Fruit fly (Drosophila melanogaster) whole organism, embryonic: Measurements from ENCODE around the gene hry.
A peak's percentile ranks its signal among the peaks of the same experiment; 100 is the strongest.

Source experiments
- Adf1 ChIP-seq: fragments of 200-800 bp; sonication (Bioruptor generic); IDR thresholded peaks from 2 replicates; pipeline ENCODE4 v1.3.6; 2022; ENCODE audit warnings: missing biosample characterization, missing genetic modification characterization
- Antp ChIP-seq: fragments of 200-800 bp; sonication (Bioruptor generic); optimal IDR thresholded peaks from 3 replicates; lab custom pipeline; 2016; ENCODE audit warnings: missing biosample characterization, missing genetic modification characterization
- Asciz ChIP-seq: fragments of 200-800 bp; sonication (Bioruptor generic); optimal IDR thresholded peaks from 2 replicates; lab custom pipeline; 2017; ENCODE audit warnings: missing biosample characterization, mild to moderate bottlenecking, missing genetic modification characterization, missing genetic modification reagents
- Atf6 ChIP-seq: fragments of 200-800 bp; sonication (Bioruptor generic); IDR thresholded peaks from 2 replicates; pipeline ENCODE4 v1.3.6; 2022; ENCODE audit warnings: missing biosample characterization, missing genetic modification characterization
- CG10274 ChIP-seq: fragments of 200-800 bp; sonication (Bioruptor generic); optimal IDR thresholded peaks from 3 replicates; lab custom pipeline; 2017; ENCODE audit warnings: missing biosample characterization, mild to moderate bottlenecking, missing genetic modification characterization
- CG12299 ChIP-seq: fragments of 200-800 bp; sonication (Bioruptor generic); optimal IDR thresholded peaks from 2 replicates; lab custom pipeline; 2018; ENCODE audit warnings: missing biosample characterization, mild to moderate bottlenecking, missing genetic modification characterization
- CG13296 ChIP-seq: fragments of 200-800 bp; sonication (Bioruptor generic); optimal IDR thresholded peaks from 3 replicates; lab custom pipeline; 2018; ENCODE audit warnings: missing biosample characterization, mild to moderate bottlenecking, missing genetic modification characterization
- CG14050 ChIP-seq: fragments of 200-800 bp; sonication (Bioruptor generic); IDR thresholded peaks from 3 replicates; pipeline ENCODE4 v1.3.6; 2022; ENCODE audit warnings: missing biosample characterization, missing genetic modification characterization
- CG14667 ChIP-seq: fragments of 200-800 bp; sonication (Bioruptor generic); IDR thresholded peaks from 2 replicates; pipeline ENCODE4 v1.3.6; 2022; ENCODE audit warnings: missing biosample characterization, missing genetic modification characterization
- CG15269 ChIP-seq: fragments of 200-800 bp; sonication (Bioruptor generic); optimal IDR thresholded peaks from 2 replicates; lab custom pipeline; 2018; ENCODE audit warnings: missing biosample characterization, mild to moderate bottlenecking, missing genetic modification characterization, moderate library complexity
- CG16813 ChIP-seq: fragments of 200-800 bp; sonication (Bioruptor generic); IDR thresholded peaks from 3 replicates; pipeline ENCODE4 v1.3.6; 2022; ENCODE audit warnings: missing biosample characterization, missing genetic modification characterization; ENCODE audit not compliant: partially characterized antibody
- CG17359 ChIP-seq: fragments of 200-800 bp; sonication (Bioruptor generic); optimal IDR thresholded peaks from 3 replicates; lab custom pipeline; 2018; ENCODE audit warnings: missing biosample characterization, mild to moderate bottlenecking, missing genetic modification characterization, moderate library complexity
- CG30431 ChIP-seq: fragments of 200-800 bp; sonication (Bioruptor generic); optimal IDR thresholded peaks from 2 replicates; lab custom pipeline; 2017; ENCODE audit warnings: missing biosample characterization, missing genetic modification characterization
- CG3065 ChIP-seq: fragments of 200-800 bp; sonication (Bioruptor generic); optimal IDR thresholded peaks from 2 replicates; lab custom pipeline; 2016; ENCODE audit warnings: missing biosample characterization, missing genetic modification characterization
- CG31224 ChIP-seq: fragments of 200-800 bp; sonication (Bioruptor generic); IDR thresholded peaks from 2 replicates; pipeline ENCODE4 v1.3.6; 2022; ENCODE audit warnings: missing biosample characterization, missing genetic modification characterization
- CG31441 ChIP-seq: fragments of 200-800 bp; sonication (Bioruptor generic); IDR thresholded peaks from 2 replicates; pipeline ENCODE4 v1.3.6; 2022; ENCODE audit warnings: missing biosample characterization, missing genetic modification characterization
- CG4730 ChIP-seq: fragments of 200-800 bp; sonication (Bioruptor generic); IDR thresholded peaks from 2 replicates; pipeline ENCODE4 v1.3.6; 2022; ENCODE audit warnings: missing biosample characterization, missing genetic modification characterization
- CG7372 ChIP-seq: fragments of 200-800 bp; sonication (Bioruptor generic); IDR thresholded peaks from 2 replicates; pipeline ENCODE4 v1.3.6; 2022; ENCODE audit warnings: missing biosample characterization, missing genetic modification characterization
- CG7556 ChIP-seq: fragments of 200-800 bp; sonication (Bioruptor generic); optimal IDR thresholded peaks from 2 replicates; lab custom pipeline; 2017; ENCODE audit warnings: missing biosample characterization, mild to moderate bottlenecking, missing genetic modification characterization
- CG7839 ChIP-seq: fragments of 200-800 bp; sonication (Bioruptor generic); optimal IDR thresholded peaks from 3 replicates; lab custom pipeline; 2018; ENCODE audit warnings: missing biosample characterization, mild to moderate bottlenecking, missing genetic modification characterization, moderate library complexity
- CG8765 ChIP-seq: fragments of 200-800 bp; sonication (Bioruptor generic); IDR thresholded peaks from 2 replicates; pipeline ENCODE4 v1.3.6; 2022; ENCODE audit warnings: missing biosample characterization, missing genetic modification characterization
- CG9817 ChIP-seq: fragments of 200-800 bp; sonication (Bioruptor generic); optimal IDR thresholded peaks from 2 replicates; lab custom pipeline; 2018; ENCODE audit warnings: missing biosample characterization, mild to moderate bottlenecking, missing genetic modification characterization, moderate library complexity
- CTCF ChIP-seq: fragments of 200-800 bp; sonication (Bioruptor generic); optimal IDR thresholded peaks from 2 replicates; lab custom pipeline; 2017; ENCODE audit warnings: missing biosample characterization, mild to moderate bottlenecking, missing genetic modification characterization, moderate library complexity
- Doc2 ChIP-seq: fragments of 200-800 bp; sonication (Bioruptor generic); IDR thresholded peaks from 2 replicates; pipeline ENCODE4 v1.3.6; 2022; ENCODE audit warnings: missing biosample characterization, missing genetic modification characterization
- HHEX ChIP-seq: fragments of 200-800 bp; sonication (Bioruptor generic); optimal IDR thresholded peaks from 3 replicates; lab custom pipeline; 2017; ENCODE audit warnings: missing biosample characterization, mild to moderate bottlenecking, missing genetic modification characterization, missing genetic modification reagents
- Jarid2 ChIP-seq: fragments of 200-800 bp; sonication (Bioruptor generic); optimal IDR thresholded peaks from 3 replicates; lab custom pipeline; 2017; ENCODE audit warnings: mild to moderate bottlenecking, missing biosample characterization, missing genetic modification reagents, missing genetic modification characterization
- Lim3 ChIP-seq: fragments of 200-800 bp; sonication (Bioruptor generic); IDR thresholded peaks from 2 replicates; pipeline ENCODE4 v1.3.6; 2022; ENCODE audit warnings: missing biosample characterization, missing genetic modification characterization
- Meics ChIP-seq: fragments of 200-800 bp; sonication (Bioruptor generic); optimal IDR thresholded peaks from 2 replicates; lab custom pipeline; 2017; ENCODE audit warnings: missing biosample characterization, mild to moderate bottlenecking, missing genetic modification characterization
- NC2β ChIP-seq: fragments of 200-800 bp; sonication (Bioruptor generic); optimal IDR thresholded peaks from 2 replicates; lab custom pipeline; 2016; ENCODE audit warnings: missing biosample characterization, missing genetic modification characterization
- Neu2 ChIP-seq: fragments of 200-800 bp; sonication (Bioruptor generic); optimal IDR thresholded peaks from 3 replicates; lab custom pipeline; 2016; ENCODE audit warnings: missing biosample characterization, missing genetic modification characterization, borderline replicate concordance
- Optix ChIP-seq: fragments of 200-800 bp; sonication (Bioruptor generic); IDR thresholded peaks from 3 replicates; pipeline ENCODE4 v1.3.6; 2022; ENCODE audit warnings: missing biosample characterization, missing genetic modification characterization
- Side ChIP-seq: fragments of 200-800 bp; sonication (Bioruptor generic); optimal IDR thresholded peaks from 2 replicates; lab custom pipeline; 2016; ENCODE audit warnings: missing biosample characterization, missing genetic modification characterization
- Sox100B ChIP-seq: fragments of 200-800 bp; sonication (Bioruptor generic); optimal IDR thresholded peaks from 3 replicates; lab custom pipeline; 2018; ENCODE audit warnings: missing biosample characterization, mild to moderate bottlenecking, missing genetic modification characterization
- ase ChIP-seq: fragments of 200-800 bp; sonication (Bioruptor generic); IDR thresholded peaks from 3 replicates; pipeline ENCODE4 v1.3.6; 2022; ENCODE audit warnings: missing biosample characterization, missing genetic modification characterization
- bbx ChIP-seq: fragments of 200-800 bp; sonication (Bioruptor generic); IDR thresholded peaks from 2 replicates; pipeline ENCODE4 v1.3.6; 2022; ENCODE audit warnings: missing biosample characterization, missing genetic modification characterization; ENCODE audit not compliant: partially characterized antibody
- br ChIP-seq: fragments of >200 bp; optimal IDR thresholded peaks from 2 replicates; lab custom pipeline; 2017
- btn ChIP-seq: fragments of 200-800 bp; sonication (Bioruptor generic); optimal IDR thresholded peaks from 2 replicates; lab custom pipeline; 2016; ENCODE audit warnings: missing biosample characterization, missing genetic modification characterization
- chif ChIP-seq, 2 experiments: fragments of 200-800 bp; sonication (Bioruptor generic); optimal IDR thresholded peaks; 3 replicates each; lab custom pipeline; 2016; ENCODE audit warnings: missing biosample characterization in 2 of 2, missing genetic modification characterization in 2 of 2
- dan ChIP-seq: fragments of 200-800 bp; sonication (Bioruptor generic); IDR thresholded peaks from 2 replicates; pipeline ENCODE4 v1.3.6; 2022; ENCODE audit warnings: missing biosample characterization, missing genetic modification characterization
- exex ChIP-seq: fragments of 200-800 bp; sonication (Bioruptor generic); optimal IDR thresholded peaks from 4 replicates; lab custom pipeline; 2018; ENCODE audit warnings: missing biosample characterization, mild to moderate bottlenecking, missing genetic modification characterization, moderate library complexity
- grau ChIP-seq: fragments of 200-800 bp; optimal IDR thresholded peaks from 3 replicates; lab custom pipeline; 2019; ENCODE audit warnings: missing biosample characterization, mild to moderate bottlenecking, missing genetic modification characterization, moderate library complexity
- gt ChIP-seq: fragments of 200-800 bp; sonication (Bioruptor generic); IDR thresholded peaks from 2 replicates; pipeline ENCODE4 v1.3.6; 2022; ENCODE audit warnings: missing biosample characterization, missing genetic modification characterization
- onecut ChIP-seq: fragments of 200-800 bp; sonication (Bioruptor generic); IDR thresholded peaks from 2 replicates; pipeline ENCODE4 v1.3.6; 2022; ENCODE audit warnings: missing biosample characterization, missing genetic modification characterization
- otp ChIP-seq: fragments of 200-800 bp; sonication (Bioruptor generic); IDR thresholded peaks from 3 replicates; pipeline ENCODE4, ENCODE4 v1.3.6; 2022; ENCODE audit warnings: missing biosample characterization, missing genetic modification characterization
- prd ChIP-seq, 3 experiments: fragments of >200 bp in 2 of 3; fragments of 200-800 bp in 1 of 3; sonication (Bioruptor generic) in 1 of 3; optimal IDR thresholded peaks in 2 of 3; IDR thresholded peaks in 1 of 3; 2 replicates in 2 of 3; 3 replicates in 1 of 3; pipeline versions ENCODE4 v1.3.6 to Lab custom; 2017 to 2022; ENCODE audit warnings: missing biosample characterization in 1 of 3, missing genetic modification characterization in 1 of 3
- rib ChIP-seq: fragments of 200-800 bp; sonication (Bioruptor generic); IDR thresholded peaks from 2 replicates; pipeline ENCODE4 v1.3.6; 2022; ENCODE audit warnings: missing biosample characterization, missing genetic modification characterization
- sc ChIP-seq, 3 experiments: fragments of >200 bp in 2 of 3; fragments of 200-800 bp in 1 of 3; sonication (Bioruptor generic) in 1 of 3; optimal IDR thresholded peaks; 2 replicates in 2 of 3; 3 replicates in 1 of 3; lab custom pipeline; 2017; ENCODE audit warnings: mild to moderate bottlenecking in 1 of 3, missing biosample characterization in 1 of 3, missing genetic modification characterization in 1 of 3, missing genetic modification reagents in 1 of 3
- sima ChIP-seq: fragments of 200-800 bp; sonication (Bioruptor generic); optimal IDR thresholded peaks from 2 replicates; lab custom pipeline; 2016; ENCODE audit warnings: missing biosample characterization, missing genetic modification characterization
- sisA ChIP-seq: fragments of 200-800 bp; sonication (Bioruptor generic); IDR thresholded peaks from 2 replicates; pipeline ENCODE4 v1.3.6; 2022; ENCODE audit warnings: missing biosample characterization, missing genetic modification characterization
- slp2 ChIP-seq: fragments of 200-800 bp; sonication (Bioruptor generic); optimal IDR thresholded peaks from 2 replicates; lab custom pipeline; 2016; ENCODE audit warnings: missing biosample characterization, missing genetic modification characterization
- ssp ChIP-seq: fragments of 200-800 bp; sonication (Bioruptor generic); IDR thresholded peaks from 2 replicates; pipeline ENCODE4 v1.3.6; 2022; ENCODE audit warnings: missing biosample characterization, missing genetic modification characterization

hry gene

dm6 chr3L:8688694-8689291 is 13.2 kb downstream of the hry start (continued):
- no peak for TF ChIP-seq Lim3 (GFP tag; lab: Robert Waterston, UW)
- no peak for TF ChIP-seq CG13296
- TF ChIP-seq sisA (GFP tag; lab: Robert Waterston, UW), result no peak
- TF ChIP-seq sc (optimal IDR thresholded peaks at IDR 0.05; lab: Kevin White, UChicago), result no peak
- TF ChIP-seq sc (GFP tag; optimal IDR thresholded peaks at IDR 0.05; lab: Kevin White, UChicago), result no peak
- TF ChIP-seq grau (tag; lab: Kevin White, UChicago), result no peak
- TF ChIP-seq btn, result no peak
- no peak for TF ChIP-seq br
- 0 out of 2 replicates have a peak, but pooled peaks have one; percentile 12 for TF ChIP-seq CG31224 (GFP tag; lab: Robert Waterston, UW)
- TF ChIP-seq CG7556 (GFP tag; lab: Kevin White, UChicago), result no peak
- no peak for TF ChIP-seq rib (GFP tag; lab: Robert Waterston, UW)
- no peak for TF ChIP-seq dan (GFP tag; lab: Robert Waterston, UW)
- peak; percentile 32; the same call in 1 of the 2 replicates for TF ChIP-seq CG7372
- TF ChIP-seq otp (GFP tag; lab: Robert Waterston, UW), result no peak
- TF ChIP-seq Asciz (GFP tag; lab: Kevin White, UChicago), result no peak
- TF ChIP-seq slp2 (GFP tag; lab: Kevin White, UChicago), result no peak
- TF ChIP-seq exex (tag; lab: Kevin White, UChicago), result no peak
- no peak for TF ChIP-seq CG3065 (GFP tag; lab: Kevin White, UChicago)
- no peak for TF ChIP-seq Doc2
- no peak for TF ChIP-seq onecut (GFP tag; lab: Robert Waterston, UW)
- no peak for TF ChIP-seq CG16813
- TF ChIP-seq HHEX, result no peak
- TF ChIP-seq sima (GFP tag; lab: Kevin White, UChicago), result no peak
- TF ChIP-seq gt (GFP tag; lab: Robert Waterston, UW), result no peak
- no peak for TF ChIP-seq CG10274 (GFP tag; lab: Kevin White, UChicago)
- no peak for TF ChIP-seq CG14667
- TF ChIP-seq ase (GFP tag; lab: Robert Waterston, UW), result no peak
- no peak for TF ChIP-seq Sox100B (GFP tag; lab: Kevin White, UChicago)
- TF ChIP-seq bbx (GFP tag; lab: Robert Waterston, UW), result no peak

DNA sequence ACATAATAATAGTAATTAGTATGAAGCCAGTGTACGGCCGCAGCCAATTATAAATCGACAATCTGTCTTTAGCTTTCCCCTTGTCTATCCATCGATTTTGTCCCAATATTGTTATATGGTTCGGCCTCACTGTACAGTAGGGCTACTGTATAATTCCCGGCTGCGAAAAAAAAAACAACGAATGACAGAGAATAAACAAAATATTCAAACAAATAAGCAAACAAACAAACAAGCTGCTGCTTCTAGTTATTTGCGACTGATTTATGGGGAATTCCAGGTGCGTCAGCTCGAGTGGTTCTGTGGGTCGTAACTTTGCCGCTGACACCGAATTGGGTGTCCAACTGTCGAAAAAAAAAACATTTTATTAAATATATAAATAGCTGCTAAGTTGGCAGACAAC is 14.1 kb downstream of the hry start:
- TF ChIP-seq Optix (no peak), CG12299 (tag; lab: Kevin White, UChicago) (no peak), Asciz (GFP tag; lab: Kevin White, UChicago) (no peak), chif (GFP tag; optimal IDR thresholded peaks at IDR 0.05; lab: Kevin White, UChicago) (no peak), Antp (GFP tag; lab: Kevin White, UChicago) (no peak), CG8765 (no peak), Atf6 (GFP tag; lab: Robert Waterston, UW) (peak; percentile 78), CG7839 (tag; lab: Kevin White, UChicago) (peak; percentile 19), Side (GFP tag; lab: Kevin White, UChicago) (no peak), NC2β (no peak), CG17359 (tag; lab: Kevin White, UChicago) (peak; percentile 12), prd (optimal IDR thresholded peaks at IDR 0.05; lab: Kevin White, UChicago) (no peak), prd (GFP tag; IDR thresholded peaks at IDR 0.05; lab: Robert Waterston, UW) (no peak), Meics (GFP tag; lab: Kevin White, UChicago) (peak; percentile 64), CG15269 (tag; lab: Kevin White, UChicago) (peak; percentile 21), CG31441 (GFP tag; lab: Robert Waterston, UW) (no peak), Jarid2 (peak; percentile 29), CG14050 (GFP tag; lab: Robert Waterston, UW) (no peak), Neu2 (GFP tag; lab: Kevin White, UChicago) (no peak), dan (GFP tag; lab: Robert Waterston, UW) (no peak), Adf1 (GFP tag; lab: Robert Waterston, UW) (peak; percentile 12; the same call in 1 of the 2 replicates), CG9817 (tag; lab: Kevin White, UChicago) (peak; percentile 47), Sox100B (GFP tag; lab: Kevin White, UChicago) (no peak), CG30431 (GFP tag; lab: Kevin White, UChicago) (no peak), CTCF (GFP tag; lab: Kevin White, UChicago) (peak; percentile 6), CG4730 (GFP tag; lab: Robert Waterston, UW) (0 out of 2 replicates have a peak, but pooled peaks have one; percentile 13), ssp (GFP tag; lab: Robert Waterston, UW) (no peak)
